Fruit fly (Drosophila melanogaster) whole organism, adult: Measurements from ENCODE around the gene cin.

Experiments
- CG11617 ChIP-seq: fragments of 200-800 bp; sonication (Bioruptor generic); optimal IDR thresholded peaks from 2 replicates; lab custom pipeline; 2017; ENCODE audit warnings: mild to moderate bottlenecking, missing biosample characterization, missing genetic modification reagents, missing genetic modification characterization
- CG12768 ChIP-seq: fragments of 200-800 bp; sonication (Bioruptor generic); optimal IDR thresholded peaks from 2 replicates; lab custom pipeline; 2017; ENCODE audit warnings: missing biosample characterization, missing genetic modification characterization, mild to moderate bottlenecking, moderate library complexity, missing genetic modification reagents
- CG1620 ChIP-seq: fragments of 200-800 bp; sonication (Bioruptor generic); optimal IDR thresholded peaks from 2 replicates; lab custom pipeline; 2016; ENCODE audit warnings: missing biosample characterization, missing genetic modification characterization
- CG5204 ChIP-seq: fragments of 200-800 bp; sonication (Bioruptor generic); optimal IDR thresholded peaks from 2 replicates; lab custom pipeline; 2016; ENCODE audit warnings: missing biosample characterization, missing genetic modification characterization
- CG7045 ChIP-seq: fragments of 200-800 bp; sonication (Bioruptor generic); optimal IDR thresholded peaks from 2 replicates; lab custom pipeline; 2017; ENCODE audit warnings: missing biosample characterization, mild to moderate bottlenecking, missing genetic modification characterization
- CG7101 ChIP-seq: fragments of 200-800 bp; sonication (Bioruptor generic); optimal IDR thresholded peaks from 2 replicates; lab custom pipeline; 2018; ENCODE audit warnings: missing biosample characterization, mild to moderate bottlenecking, missing genetic modification characterization, moderate library complexity
- Clk ChIP-seq: fragments of 200-800 bp; sonication (Bioruptor generic); optimal IDR thresholded peaks from 2 replicates; lab custom pipeline; 2017; ENCODE audit warnings: missing biosample characterization, missing genetic modification characterization
- Crg-1 ChIP-seq: fragments of 200-800 bp; sonication (Bioruptor generic); optimal IDR thresholded peaks from 2 replicates; lab custom pipeline; 2016; ENCODE audit warnings: missing biosample characterization, missing genetic modification characterization
- Mnt ChIP-seq: fragments of 200-800 bp; sonication (Bioruptor generic); optimal IDR thresholded peaks from 2 replicates; lab custom pipeline; 2016; ENCODE audit warnings: missing biosample characterization, mild to moderate bottlenecking, missing genetic modification characterization
- cic ChIP-seq: fragments of 200-800 bp; sonication (Bioruptor generic); optimal IDR thresholded peaks from 2 replicates; lab custom pipeline; 2017; ENCODE audit warnings: missing biosample characterization, mild to moderate bottlenecking, missing genetic modification characterization, moderate library complexity
- cnc ChIP-seq, 2 experiments: fragments of >200 bp; optimal IDR thresholded peaks; 2 replicates each; lab custom pipeline; 2017
- ovo ChIP-seq: fragments of 200-800 bp; sonication (Bioruptor generic); optimal IDR thresholded peaks from 2 replicates; lab custom pipeline; 2016; ENCODE audit warnings: missing biosample characterization, missing genetic modification characterization

dm6 chrX:267979-268378 is 12.5 kb downstream of the cin start:
- TF ChIP-seq CG5204 (GFP tag; lab: Kevin White, UChicago) (no peak), cic (no peak), CG11617 (no peak), CG1620 (no peak), ovo (GFP tag; lab: Kevin White, UChicago) (no peak), Mnt (GFP tag; lab: Kevin White, UChicago) (no peak), CG12768 (GFP tag; lab: Kevin White, UChicago) (no peak), CG7101 (tag; lab: Kevin White, UChicago) (no peak), CG7045 (GFP tag; lab: Kevin White, UChicago) (no peak), Clk (GFP tag; lab: Kevin White, UChicago) (no peak), cnc (optimal IDR thresholded peaks at IDR 0.05; lab: Kevin White, UChicago) (no peak), Crg-1 (no peak)
